Worm (Caenorhabditis elegans) whole organism, L4 larva: Measurements from ENCODE around the gene vars-1.

Experiments used
- D1046.2 ChIP-seq: fragments of 200-800 bp; sonication (Bioruptor generic); IDR thresholded peaks from 2 replicates; pipeline ENCODE4 v1.3.6; 2022; ENCODE audit warnings: missing genetic modification characterization, missing compliant biosample characterization
- F44E2.7 ChIP-seq: fragments of 200-800 bp; sonication (Bioruptor generic); IDR thresholded peaks from 2 replicates; pipeline ENCODE4 v2.1.2; 2022; ENCODE audit warnings: missing genetic modification characterization, missing compliant biosample characterization
- F49E8.2 ChIP-seq: sonication (generic microtip); optimal IDR thresholded peaks from 2 replicates; lab custom pipeline; 2016; ENCODE audit warnings: missing compliant biosample characterization, mild to moderate bottlenecking, missing genetic modification characterization, borderline replicate concordance
- R02D3.7 ChIP-seq: fragments of 150-350 bp; sonication (generic microtip); optimal IDR thresholded peaks from 3 replicates; lab custom pipeline; 2014; ENCODE audit warnings: missing biosample characterization, missing genetic modification characterization
- T20F7.1 ChIP-seq: fragments of 200-800 bp; sonication (Bioruptor generic); optimal IDR thresholded peaks from 2 replicates; lab custom pipeline; 2018; ENCODE audit warnings: mild to moderate bottlenecking, missing genetic modification characterization, missing compliant biosample characterization
- T26A8.4 ChIP-seq: fragments of 200-800 bp; sonication (Bioruptor generic); IDR thresholded peaks from 2 replicates; pipeline ENCODE4 v1.3.6; 2022; ENCODE audit warnings: missing genetic modification characterization, missing compliant biosample characterization
- aha-1 ChIP-seq: fragments of 150-350 bp; peaks from one replicate; lab custom pipeline; 2014; ENCODE audit warnings: missing biosample characterization, missing genetic modification characterization
- aly-2 ChIP-seq: sonication (generic microtip); optimal IDR thresholded peaks from 2 replicates; lab custom pipeline; 2018; ENCODE audit warnings: missing biosample characterization, missing genetic modification characterization
- ama-1 ChIP-seq: fragments of 150-350 bp; optimal IDR thresholded peaks from 2 replicates; lab custom pipeline; 2014; ENCODE audit warnings: inconsistent platforms, mixed read lengths
- ceh-20 ChIP-seq: fragments of 200-800 bp; sonication (Bioruptor generic); IDR thresholded peaks from 2 replicates; pipeline ENCODE4 v1.3.6; 2022; ENCODE audit warnings: missing genetic modification reagents, missing genetic modification characterization, missing compliant biosample characterization
- ces-1 ChIP-seq: fragments of 150-350 bp; sonication (generic microtip); optimal IDR thresholded peaks from 4 replicates; lab custom pipeline; 2014; ENCODE audit warnings: missing biosample characterization, missing genetic modification reagents, missing genetic modification characterization
- daf-16 ChIP-seq, 3 experiments: sonication (generic microtip); optimal IDR thresholded peaks; 2 replicates each; lab custom pipeline; 2016 to 2017; ENCODE audit warnings: missing genetic modification characterization in 3 of 3, missing genetic modification reagents in 3 of 3, mild to moderate bottlenecking in 2 of 3, missing compliant biosample characterization in 2 of 3, missing biosample characterization in 1 of 3, moderate library complexity in 1 of 3
- daf-8 ChIP-seq: fragments of 200-800 bp; sonication (Bioruptor generic); IDR thresholded peaks from 2 replicates; pipeline ENCODE4 v1.3.6; 2022; ENCODE audit warnings: missing genetic modification characterization, missing compliant biosample characterization
- dmd-6 ChIP-seq: fragments of 200-800 bp; sonication (Bioruptor generic); IDR thresholded peaks from 2 replicates; pipeline ENCODE4 v1.3.6; 2022; ENCODE audit warnings: missing genetic modification reagents, missing genetic modification characterization, missing compliant biosample characterization
- dmd-8 ChIP-seq: fragments of 200-800 bp; sonication (Bioruptor generic); IDR thresholded peaks from 2 replicates; pipeline ENCODE4 v1.3.6; 2022; ENCODE audit warnings: missing genetic modification characterization, missing compliant biosample characterization
- dpl-1 ChIP-seq: fragments of 150-350 bp; optimal IDR thresholded peaks from 2 replicates; lab custom pipeline; 2014; ENCODE audit warnings: missing biosample characterization, missing genetic modification reagents, missing genetic modification characterization
- duxl-1 ChIP-seq: sonication (generic microtip); optimal IDR thresholded peaks from 2 replicates; lab custom pipeline; 2016; ENCODE audit warnings: mild to moderate bottlenecking, missing genetic modification characterization, moderate library complexity, missing compliant biosample characterization; ENCODE audit not compliant: poor library complexity
- dve-1 ChIP-seq: sonication (generic microtip); optimal IDR thresholded peaks from 2 replicates; lab custom pipeline; 2017; ENCODE audit warnings: antibody characterized with exemption, mild to moderate bottlenecking, missing genetic modification characterization, missing compliant biosample characterization; ENCODE audit not compliant: insufficient read depth
- egl-43 ChIP-seq: fragments of 200-800 bp; sonication (Bioruptor generic); IDR thresholded peaks from 2 replicates; pipeline ENCODE4 v1.3.6; 2022; ENCODE audit warnings: missing genetic modification reagents, missing genetic modification characterization, missing compliant biosample characterization
- hif-1 ChIP-seq, 2 experiments: sonication (generic microtip); optimal IDR thresholded peaks; 2 replicates each; lab custom pipeline; 2016 to 2017; ENCODE audit warnings: missing compliant biosample characterization in 2 of 2, missing genetic modification characterization in 2 of 2, missing genetic modification reagents in 2 of 2, missing genotype in 2 of 2, mild to moderate bottlenecking in 1 of 2
- hlh-11 ChIP-seq: fragments of 200-800 bp; sonication (Bioruptor generic); optimal IDR thresholded peaks from 2 replicates; lab custom pipeline; 2018; ENCODE audit warnings: mild to moderate bottlenecking, missing genetic modification characterization, missing compliant biosample characterization
- hlh-30 ChIP-seq: sonication (generic microtip); optimal IDR thresholded peaks from 2 replicates; lab custom pipeline; 2017; ENCODE audit warnings: antibody characterized with exemption, mild to moderate bottlenecking, missing genetic modification characterization, missing compliant biosample characterization; ENCODE audit not compliant: insufficient read depth
- hmg-1.1 ChIP-seq: fragments of 200-800 bp; sonication (Bioruptor generic); IDR thresholded peaks from 2 replicates; pipeline ENCODE4 v1.3.6; 2022; ENCODE audit warnings: missing genetic modification reagents, missing genetic modification characterization, missing compliant biosample characterization
- lin-1 ChIP-seq: fragments of 200-800 bp; sonication (Bioruptor generic); IDR thresholded peaks from 2 replicates; pipeline ENCODE4 v1.3.6; 2022; ENCODE audit warnings: missing genetic modification reagents, missing genetic modification characterization, missing compliant biosample characterization
- lin-38 ChIP-seq: fragments of 200-800 bp; sonication (Bioruptor generic); IDR thresholded peaks from 2 replicates; pipeline ENCODE4 v1.3.6; 2022; ENCODE audit warnings: missing genetic modification reagents, missing genetic modification characterization, missing compliant biosample characterization
- lin-39 ChIP-seq: fragments of 150-350 bp; optimal IDR thresholded peaks from 2 replicates; lab custom pipeline; 2014; ENCODE audit warnings: missing biosample characterization, missing genetic modification reagents, missing genetic modification characterization
- lsy-2 ChIP-seq, 2 experiments: fragments of 150-350 bp in 1 of 2; sonication (generic microtip) in 1 of 2; optimal IDR thresholded peaks; 2 replicates each; lab custom pipeline; 2014 to 2017; ENCODE audit warnings: missing biosample characterization in 2 of 2, missing genetic modification characterization in 2 of 2
- mdl-1 ChIP-seq, 2 experiments: fragments of 150-350 bp in 1 of 2; sonication (generic microtip) in 1 of 2; optimal IDR thresholded peaks; 2 replicates each; lab custom pipeline; 2014 to 2017; ENCODE audit warnings: missing biosample characterization in 2 of 2, missing genetic modification characterization in 2 of 2
- mep-1 ChIP-seq: fragments of 150-350 bp; sonication (generic microtip); optimal IDR thresholded peaks from 3 replicates; lab custom pipeline; 2014; ENCODE audit warnings: missing biosample characterization, missing genetic modification characterization
- mes-2 ChIP-seq: sonication (generic microtip); optimal IDR thresholded peaks from 2 replicates; lab custom pipeline; 2016; ENCODE audit warnings: missing genotype, mild to moderate bottlenecking, missing genetic modification characterization, missing compliant biosample characterization; ENCODE audit not compliant: poor library complexity, severe bottlenecking
- mxl-3 ChIP-seq: fragments of 200-800 bp; sonication (Bioruptor generic); optimal IDR thresholded peaks from 2 replicates; lab custom pipeline; 2018; ENCODE audit warnings: mild to moderate bottlenecking, missing genetic modification characterization, missing compliant biosample characterization
- nhr-102 ChIP-seq: sonication (generic microtip); optimal IDR thresholded peaks from 2 replicates; lab custom pipeline; 2016; ENCODE audit warnings: mild to moderate bottlenecking, missing genetic modification characterization, moderate library complexity, missing compliant biosample characterization
- nhr-28 ChIP-seq: fragments of 150-350 bp; optimal IDR thresholded peaks from 2 replicates; lab custom pipeline; 2014; ENCODE audit warnings: missing biosample characterization, missing genetic modification characterization
- pha-4 ChIP-seq, 2 experiments: fragments of 150-350 bp in 1 of 2; fragments of 200-800 bp in 1 of 2; sonication (Bioruptor generic) in 1 of 2; IDR thresholded peaks in 1 of 2; optimal IDR thresholded peaks in 1 of 2; 2 replicates each; pipeline versions ENCODE4 v1.3.6 to Lab custom; 2014 to 2022; ENCODE audit warnings: missing genetic modification characterization in 2 of 2, missing genetic modification reagents in 2 of 2, missing biosample characterization in 1 of 2, missing compliant biosample characterization in 1 of 2
- php-3 ChIP-seq: fragments of 200-800 bp; sonication (Bioruptor generic); IDR thresholded peaks from 2 replicates; pipeline ENCODE4 v1.3.6; 2022; ENCODE audit warnings: missing genetic modification reagents, missing genetic modification characterization, missing compliant biosample characterization
- pqm-1 ChIP-seq: sonication (generic microtip); optimal IDR thresholded peaks from 2 replicates; lab custom pipeline; 2017; ENCODE audit warnings: missing biosample characterization, missing genetic modification characterization
- rbr-2 ChIP-seq: sonication (generic microtip); optimal IDR thresholded peaks from 2 replicates; lab custom pipeline; 2016; ENCODE audit warnings: missing genotype, missing genetic modification characterization, missing compliant biosample characterization
- sdz-12 ChIP-seq: fragments of 200-800 bp; sonication (Bioruptor generic); optimal IDR thresholded peaks from 2 replicates; lab custom pipeline; 2018; ENCODE audit warnings: mild to moderate bottlenecking, missing genetic modification characterization, missing compliant biosample characterization
- zfp-3 ChIP-seq: fragments of 200-800 bp; sonication (Bioruptor generic); conservative IDR thresholded peaks from 2 replicates; pipeline ENCODE4 v1.3.6; 2022; ENCODE audit warnings: missing genetic modification reagents, missing genetic modification characterization, missing compliant biosample characterization
- ztf-7 ChIP-seq: fragments of 150-350 bp; optimal IDR thresholded peaks from 2 replicates; lab custom pipeline; 2014; ENCODE audit warnings: missing biosample characterization, missing genetic modification characterization

Gene vars-1

ce11 chrV:8010846-8011245 is 20.4 kb upstream of the vars-1 start, which contains the start of gene lmtr-2 (continued):
- no peak for TF ChIP-seq F44E2.7 (GFP tag; lab: Robert Waterston, UW)
- TF ChIP-seq hmg-1.1 (GFP tag; lab: Robert Waterston, UW), result no peak

- TF ChIP-seq F49E8.2 (tag; lab: Kevin White, UChicago), result peak; percentile 8
- no peak for TF ChIP-seq lin-39 (tag; lab: Kevin White, UChicago)
- TF ChIP-seq lin-38, result peak; percentile 39
- no peak for TF ChIP-seq sdz-12
- peak; percentile 57 for TF ChIP-seq ama-1 (lab: Kevin White, UChicago)
- no peak for TF ChIP-seq D1046.2 (GFP tag; lab: Robert Waterston, UW)
- TF ChIP-seq daf-8, result no peak
- TF ChIP-seq lin-1 (GFP tag; lab: Robert Waterston, UW), result peak; percentile 53; the same call in 1 of the 2 replicates
- TF ChIP-seq hlh-11 (tag; lab: Kevin White, UChicago), result no peak
- TF ChIP-seq R02D3.7 (tag; lab: Kevin White, UChicago), result no peak
- TF ChIP-seq dve-1 (tag; lab: Kevin White, UChicago), result peak; percentile 1
- peak; percentile 4 for TF ChIP-seq nhr-102 (tag; lab: Kevin White, UChicago)
- TF ChIP-seq T26A8.4, result peak; percentile 43; the same call in 1 of the 2 replicates
- no peak for TF ChIP-seq zfp-3 (GFP tag; lab: Robert Waterston, UW)
- no peak for TF ChIP-seq ceh-20 (GFP tag; lab: Robert Waterston, UW)
- TF ChIP-seq mes-2 (tag; lab: Kevin White, UChicago), result peak; percentile 35
- TF ChIP-seq duxl-1 (tag; lab: Kevin White, UChicago), result no peak
- no peak for TF ChIP-seq mdl-1 (tag; optimal IDR thresholded peaks at IDR 0.05; lab: Kevin White, UChicago)
- no peak for TF ChIP-seq daf-16 (GFP tag; optimal IDR thresholded peaks at IDR 0.05; lab: Kevin White, UChicago)
- TF ChIP-seq daf-16 (tag; optimal IDR thresholded peaks at IDR 0.05; lab: Kevin White, UChicago), result peak; percentile 3
- TF ChIP-seq php-3, result no peak
- TF ChIP-seq ztf-7 (tag; lab: Kevin White, UChicago), result no peak
Measured at ce11 chrV:8012032-8012431, 19.2 kb upstream of the vars-1 start, which contains the start of gene rpb-9. TSS of gene rpb-9 (minus strand) at chrV:8012345.

DNA sequence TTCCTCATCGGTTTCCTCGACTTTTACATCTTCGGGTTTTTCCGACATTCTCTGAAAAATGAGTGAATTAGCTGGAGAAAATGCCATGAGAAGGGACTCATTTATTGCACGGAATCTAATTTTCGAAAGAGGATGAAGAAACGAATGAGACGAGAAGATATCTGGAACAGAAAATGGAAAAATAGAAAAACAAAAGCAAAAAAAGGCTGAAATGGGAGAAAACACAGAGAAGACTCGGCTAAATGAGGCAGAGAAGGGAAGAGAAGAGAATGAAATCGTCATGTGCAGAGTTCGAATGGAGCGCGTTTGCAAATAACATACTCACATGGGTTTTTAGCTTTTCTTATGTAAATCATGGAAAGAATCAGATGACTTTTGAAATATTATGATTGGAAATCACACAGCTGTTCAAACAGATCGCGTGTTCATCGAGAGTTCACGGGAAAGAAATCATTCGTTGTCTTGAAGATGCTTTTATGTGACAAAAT is 17.3 kb upstream of the vars-1 start, which contains the start of gene Y97E10AR.6:
Gene Y97E10AR.6, minus strand, starts transcription at position 51 of the 488 bp plus-strand sequence.
- TF ChIP-seq lsy-2 (tag; optimal IDR thresholded peaks at IDR 0.05; lab: Kevin White, UChicago) (peak in 1 of 2 experiments; percentile 50), dpl-1 (GFP tag; lab: Kevin White, UChicago) (no peak), ama-1 (lab: Kevin White, UChicago) (peak; percentile 50), mxl-3 (GFP tag; lab: Kevin White, UChicago) (peak; percentile 6), hmg-1.1 (GFP tag; lab: Robert Waterston, UW) (0 out of 2 replicates have a peak, but pooled peaks have one; percentile 22), lin-38 (peak; percentile 70), aly-2 (no peak), pqm-1 (tag; lab: Kevin White, UChicago) (no peak), mdl-1 (tag; optimal IDR thresholded peaks at IDR 0.05; lab: Kevin White, UChicago) (peak in 1 of 2 experiments; percentile 64), hlh-11 (tag; lab: Kevin White, UChicago) (peak; percentile 41), mes-2 (tag; lab: Kevin White, UChicago) (peak; percentile 47), dmd-6 (GFP tag; lab: Robert Waterston, UW) (peak; percentile 37), aha-1 (tag; lab: Kevin White, UChicago) (peak; percentile 85), rbr-2 (tag; lab: Kevin White, UChicago) (peak; percentile 26), pha-4 (GFP tag; IDR thresholded peaks at IDR 0.05; lab: Robert Waterston, UW) (no peak), pha-4 (tag; optimal IDR thresholded peaks at IDR 0.05; lab: Kevin White, UChicago) (peak; percentile 16), ztf-7 (tag; lab: Kevin White, UChicago) (peak; percentile 23), dve-1 (tag; lab: Kevin White, UChicago) (peak; percentile 25), nhr-28 (tag; lab: Kevin White, UChicago) (peak; percentile 43), hif-1 (tag; optimal IDR thresholded peaks at IDR 0.05; lab: Kevin White, UChicago) (peak in 1 of 2 experiments; percentile 14), hlh-30 (peak; percentile 98), dmd-8 (GFP tag; lab: Robert Waterston, UW) (no peak), egl-43 (GFP tag; lab: Robert Waterston, UW) (no peak), T20F7.1 (GFP tag; lab: Kevin White, UChicago) (peak; percentile 31), mep-1 (peak; percentile 35), D1046.2 (GFP tag; lab: Robert Waterston, UW) (no peak), ces-1 (GFP tag; lab: Kevin White, UChicago) (no peak), daf-16 (GFP tag; optimal IDR thresholded peaks at IDR 0.05; lab: Kevin White, UChicago) (no peak), daf-16 (tag; optimal IDR thresholded peaks at IDR 0.05; lab: Kevin White, UChicago) (peak; percentile 25)
